Worm (Caenorhabditis elegans): ENCODE results near the gene ZK697.14.

- TF ChIP-seq egl-27 (tag; optimal IDR thresholded peaks at IDR 0.05) (no peak), elt-3 (tag; optimal IDR thresholded peaks at IDR 0.05) (no peak), fkh-2 (tag; optimal IDR thresholded peaks at IDR 0.05) (no peak), ceh-9 (tag; optimal IDR thresholded peaks at IDR 0.05) (no peak), nhr-12 (tag; optimal IDR thresholded peaks at IDR 0.05) (no peak), nhr-76 (tag; optimal IDR thresholded peaks at IDR 0.05) (no peak), nhr-28 (tag; optimal IDR thresholded peaks at IDR 0.05) (no peak), nhr-11 (tag; optimal IDR thresholded peaks at IDR 0.05) (no peak), nhr-23 (tag; optimal IDR thresholded peaks at IDR 0.05) (no peak)
Observed at ce11 chrV:1773120-1773519, 17.6 kb upstream of the ZK697.14 start.

Measured in whole organism, L3 larva.